Worm (Caenorhabditis elegans): ENCODE results near the gene srw-102.

- no peak for TF ChIP-seq ztf-11 (tag; optimal IDR thresholded peaks at IDR 0.05)
- TF ChIP-seq lsy-2 (tag; optimal IDR thresholded peaks at IDR 0.05) = no peak
- no peak for TF ChIP-seq nhr-76 (tag; optimal IDR thresholded peaks at IDR 0.05)
- no peak for TF ChIP-seq nhr-237 (tag; optimal IDR thresholded peaks at IDR 0.05)
- TF ChIP-seq snpc-4 (tag; optimal IDR thresholded peaks at IDR 0.05) = no peak
- no peak for TF ChIP-seq cnd-1 (tag; optimal IDR thresholded peaks at IDR 0.05)
- no peak for TF ChIP-seq nhr-12 (tag; optimal IDR thresholded peaks at IDR 0.05)
- no peak for TF ChIP-seq unc-62 (GFP tag; optimal IDR thresholded peaks at IDR 0.05)
- TF ChIP-seq mep-1 (tag; optimal IDR thresholded peaks at IDR 0.05) = no peak
- no peak for TF ChIP-seq lin-13 (tag; optimal IDR thresholded peaks at IDR 0.05)
- no peak for TF ChIP-seq mab-5 (tag; optimal IDR thresholded peaks at IDR 0.05)
- TF ChIP-seq pha-4 (tag; optimal IDR thresholded peaks at IDR 0.05) = no peak
- TF ChIP-seq unc-39 (tag; optimal IDR thresholded peaks at IDR 0.05) = no peak
- no peak for TF ChIP-seq hlh-1 (tag; optimal IDR thresholded peaks at IDR 0.05)
These were observed 14.5 kb downstream of the srw-102 start, which contains the start of gene str-160 for ce11 chrV:1734569-1734968.

Data from whole organism, mixed stage, embryonic.